Worm (Caenorhabditis elegans) whole organism, L4/young adult: ENCODE data around the gene R148.8.

Source experiments
- W03F9.2 ChIP-seq: fragments of 150-350 bp; optimal IDR thresholded peaks from 2 replicates; lab custom pipeline; 2014; ENCODE audit warnings: missing biosample characterization, missing genetic modification characterization
- dao-5 ChIP-seq: sonication (generic microtip); optimal IDR thresholded peaks from 2 replicates; lab custom pipeline; 2016; ENCODE audit warnings: missing genotype, missing genetic modification characterization, moderate library complexity, missing compliant biosample characterization
- him-1 ChIP-seq: sonication (generic microtip); optimal IDR thresholded peaks from 2 replicates; lab custom pipeline; 2016; ENCODE audit warnings: missing genotype, missing genetic modification reagents, missing genetic modification characterization, missing compliant biosample characterization

ce11 chrIII:3241361-3241760, 50.1 kb downstream of the R148.8 start:
- no peak for TF ChIP-seq him-1 (tag; lab: Kevin White, UChicago)
- no peak for TF ChIP-seq dao-5 (tag; lab: Kevin White, UChicago)
- TF ChIP-seq W03F9.2 (tag; lab: Kevin White, UChicago), result no peak
